Fruit fly (Drosophila melanogaster) whole organism, wandering third instar larva: ENCODE data around the gene CG45263.

Source experiments
- Abd-B ChIP-seq: fragments of >200 bp; optimal IDR thresholded peaks from 2 replicates; lab custom pipeline; 2017; ENCODE audit warnings: missing biosample characterization, missing genetic modification characterization
- CG32264 ChIP-seq: fragments of 200-800 bp; sonication (Bioruptor generic); optimal IDR thresholded peaks from 2 replicates; lab custom pipeline; 2016; ENCODE audit warnings: missing biosample characterization, missing genetic modification characterization
- CG9705 ChIP-seq: fragments of 200-800 bp; sonication (Bioruptor generic); optimal IDR thresholded peaks from 2 replicates; lab custom pipeline; 2018; ENCODE audit warnings: missing biosample characterization, mild to moderate bottlenecking, missing genetic modification characterization
- CrebA ChIP-seq: fragments of 200-800 bp; sonication (Bioruptor generic); optimal IDR thresholded peaks from 2 replicates; lab custom pipeline; 2016; ENCODE audit warnings: missing biosample characterization, mild to moderate bottlenecking, missing genetic modification characterization, borderline replicate concordance
- Dfd ChIP-seq: fragments of >200 bp; optimal IDR thresholded peaks from 2 replicates; lab custom pipeline; 2017; ENCODE audit warnings: missing biosample characterization, missing genetic modification characterization
- Dif ChIP-seq: fragments of 200-275, 200-300 bp; sonication (Bioruptor generic); optimal IDR thresholded peaks from 2 replicates; lab custom pipeline; 2018; ENCODE audit warnings: missing biosample characterization, missing genetic modification characterization; ENCODE audit not compliant: partially characterized antibody
- GATAd ChIP-seq: sonication (Bioruptor generic); optimal IDR thresholded peaks from 2 replicates; lab custom pipeline; 2016; ENCODE audit warnings: missing biosample characterization, missing genetic modification characterization
- HLH106 ChIP-seq: fragments of 200-800 bp; optimal IDR thresholded peaks from 3 replicates; lab custom pipeline; 2019; ENCODE audit warnings: missing biosample characterization, mild to moderate bottlenecking, missing genetic modification characterization, moderate library complexity
- Hnf4 ChIP-seq: fragments of 200-800 bp; sonication (Bioruptor generic); optimal IDR thresholded peaks from 2 replicates; lab custom pipeline; 2016; ENCODE audit warnings: missing biosample characterization, mild to moderate bottlenecking, missing genetic modification characterization
- Hr78 ChIP-seq: fragments of >200 bp; optimal IDR thresholded peaks from 2 replicates; lab custom pipeline; 2017; ENCODE audit warnings: missing biosample characterization, missing genetic modification characterization
- Hr83 ChIP-seq: fragments of 200-300 bp; sonication (Bioruptor generic); optimal IDR thresholded peaks from 2 replicates; lab custom pipeline; 2016; ENCODE audit warnings: missing biosample characterization, mild to moderate bottlenecking, missing genetic modification characterization, moderate library complexity; ENCODE audit not compliant: poor library complexity, severe bottlenecking
- Jra ChIP-seq: sonication (Bioruptor generic); optimal IDR thresholded peaks from 2 replicates; lab custom pipeline; 2016; ENCODE audit warnings: missing biosample characterization, missing genetic modification characterization
- Mio ChIP-seq: sonication (Bioruptor generic); optimal IDR thresholded peaks from 2 replicates; lab custom pipeline; 2016; ENCODE audit warnings: missing biosample characterization, missing genetic modification characterization
- Myc ChIP-seq: fragments of >200 bp; optimal IDR thresholded peaks from 2 replicates; lab custom pipeline; 2017
- N ChIP-seq: fragments of >200 bp; optimal IDR thresholded peaks from 2 replicates; lab custom pipeline; 2018; ENCODE audit warnings: missing biosample characterization, missing external identifiers, missing genetic modification characterization
- OdsH ChIP-seq: fragments of 200-800 bp; sonication (Bioruptor generic); optimal IDR thresholded peaks from 2 replicates; lab custom pipeline; 2016; ENCODE audit warnings: missing biosample characterization, mild to moderate bottlenecking, missing genetic modification characterization
- Rel ChIP-seq, 2 experiments: fragments of 200-800 bp; sonication (Bioruptor generic) in 1 of 2; optimal IDR thresholded peaks; 2 replicates in 1 of 2; 3 replicates in 1 of 2; lab custom pipeline; 2016 to 2019; ENCODE audit warnings: mild to moderate bottlenecking in 2 of 2, missing biosample characterization in 2 of 2, missing genetic modification characterization in 2 of 2, moderate library complexity in 1 of 2
- Sp1 ChIP-seq: fragments of 200-800 bp; sonication (Bioruptor generic); optimal IDR thresholded peaks from 3 replicates; lab custom pipeline; 2019; ENCODE audit warnings: missing biosample characterization, mild to moderate bottlenecking, missing genetic modification characterization, moderate library complexity
- Vsx2 ChIP-seq: fragments of 200-300, 225-300 bp; sonication (Bioruptor generic); optimal IDR thresholded peaks from 2 replicates; lab custom pipeline; 2018; ENCODE audit warnings: missing biosample characterization, missing genetic modification characterization; ENCODE audit not compliant: partially characterized antibody
- br ChIP-seq: fragments of 200-800 bp; sonication (Bioruptor generic); optimal IDR thresholded peaks from 2 replicates; lab custom pipeline; 2016; ENCODE audit warnings: missing biosample characterization, missing genetic modification characterization
- brk ChIP-seq: fragments of 200-800 bp; sonication (Bioruptor generic); optimal IDR thresholded peaks from 2 replicates; lab custom pipeline; 2016; ENCODE audit warnings: missing biosample characterization, mild to moderate bottlenecking, missing genetic modification characterization
- dl ChIP-seq, 2 experiments: fragments of 175-275, 200-275 bp in 1 of 2; fragments of 200-275 bp in 1 of 2; sonication (Bioruptor generic); optimal IDR thresholded peaks; lab custom pipeline; 2018; ENCODE audit warnings: mild to moderate bottlenecking in 2 of 2, missing biosample characterization in 2 of 2, missing genetic modification characterization in 2 of 2, moderate library complexity in 2 of 2; ENCODE audit not compliant: partially characterized antibody in 2 of 2, insufficient read depth in 1 of 2
- dmrt93B ChIP-seq: fragments of 200-800 bp; sonication (Bioruptor generic); optimal IDR thresholded peaks from 2 replicates; lab custom pipeline; 2018; ENCODE audit warnings: missing biosample characterization, mild to moderate bottlenecking, missing genetic modification characterization
- dsf ChIP-seq: sonication (Bioruptor generic); optimal IDR thresholded peaks from 2 replicates; lab custom pipeline; 2016; ENCODE audit warnings: missing biosample characterization, missing genetic modification characterization, borderline replicate concordance
- ey ChIP-seq: fragments of 200-800 bp; sonication (Bioruptor generic); optimal IDR thresholded peaks from 2 replicates; lab custom pipeline; 2016; ENCODE audit warnings: missing biosample characterization, missing genetic modification characterization
- foxo ChIP-seq, 2 experiments: fragments of 200-800 bp; sonication (Bioruptor generic); optimal IDR thresholded peaks; 2 replicates in 1 of 2; 3 replicates in 1 of 2; lab custom pipeline; 2016 to 2017; ENCODE audit warnings: missing biosample characterization in 2 of 2, missing genetic modification characterization in 2 of 2
- fru ChIP-seq: fragments of 200-800 bp; sonication (Bioruptor generic); optimal IDR thresholded peaks from 3 replicates; lab custom pipeline; 2016; ENCODE audit warnings: missing biosample characterization, mild to moderate bottlenecking, missing genetic modification characterization
- h ChIP-seq: fragments of 200-800 bp; sonication (Bioruptor generic); optimal IDR thresholded peaks from 3 replicates; lab custom pipeline; 2016; ENCODE audit warnings: missing biosample characterization, mild to moderate bottlenecking, missing genetic modification characterization
- jim ChIP-seq: fragments of 175-275, 200-325 bp; sonication (Bioruptor generic); optimal IDR thresholded peaks from 2 replicates; lab custom pipeline; 2016; ENCODE audit warnings: missing biosample characterization, mild to moderate bottlenecking, missing genetic modification characterization
- lola ChIP-seq: fragments of >200 bp; optimal IDR thresholded peaks from 2 replicates; lab custom pipeline; 2017; ENCODE audit warnings: missing biosample characterization, missing genetic modification characterization
- pan ChIP-seq: fragments of >200 bp; optimal IDR thresholded peaks from 2 replicates; lab custom pipeline; 2017
- psq ChIP-seq: fragments of 200-800 bp; sonication (Bioruptor generic); optimal IDR thresholded peaks from 3 replicates; lab custom pipeline; 2017; ENCODE audit warnings: missing biosample characterization, mild to moderate bottlenecking, missing genetic modification characterization, moderate library complexity
- rgr ChIP-seq: fragments of 200-800 bp; sonication (Bioruptor generic); optimal IDR thresholded peaks from 3 replicates; lab custom pipeline; 2016; ENCODE audit warnings: missing biosample characterization, mild to moderate bottlenecking, missing genetic modification characterization
- sage ChIP-seq: fragments of 200-800 bp; sonication (Bioruptor generic); optimal IDR thresholded peaks from 2 replicates; lab custom pipeline; 2016; ENCODE audit warnings: missing biosample characterization, mild to moderate bottlenecking, missing genetic modification characterization
- sv ChIP-seq: fragments of 200-800 bp; sonication (Bioruptor generic); optimal IDR thresholded peaks from 3 replicates; lab custom pipeline; 2016; ENCODE audit warnings: missing biosample characterization, missing genetic modification characterization
- tai ChIP-seq: sonication (Bioruptor generic); optimal IDR thresholded peaks from 2 replicates; lab custom pipeline; 2016; ENCODE audit warnings: missing biosample characterization, missing genetic modification characterization
- usp ChIP-seq: fragments of >200 bp; optimal IDR thresholded peaks from 2 replicates; lab custom pipeline; 2017; ENCODE audit warnings: missing biosample characterization, missing genetic modification characterization
- woc ChIP-seq: sonication (Bioruptor generic); optimal IDR thresholded peaks from 2 replicates; lab custom pipeline; 2016; ENCODE audit warnings: missing biosample characterization, mild to moderate bottlenecking, missing genetic modification characterization

Gene CG45263

DNA sequence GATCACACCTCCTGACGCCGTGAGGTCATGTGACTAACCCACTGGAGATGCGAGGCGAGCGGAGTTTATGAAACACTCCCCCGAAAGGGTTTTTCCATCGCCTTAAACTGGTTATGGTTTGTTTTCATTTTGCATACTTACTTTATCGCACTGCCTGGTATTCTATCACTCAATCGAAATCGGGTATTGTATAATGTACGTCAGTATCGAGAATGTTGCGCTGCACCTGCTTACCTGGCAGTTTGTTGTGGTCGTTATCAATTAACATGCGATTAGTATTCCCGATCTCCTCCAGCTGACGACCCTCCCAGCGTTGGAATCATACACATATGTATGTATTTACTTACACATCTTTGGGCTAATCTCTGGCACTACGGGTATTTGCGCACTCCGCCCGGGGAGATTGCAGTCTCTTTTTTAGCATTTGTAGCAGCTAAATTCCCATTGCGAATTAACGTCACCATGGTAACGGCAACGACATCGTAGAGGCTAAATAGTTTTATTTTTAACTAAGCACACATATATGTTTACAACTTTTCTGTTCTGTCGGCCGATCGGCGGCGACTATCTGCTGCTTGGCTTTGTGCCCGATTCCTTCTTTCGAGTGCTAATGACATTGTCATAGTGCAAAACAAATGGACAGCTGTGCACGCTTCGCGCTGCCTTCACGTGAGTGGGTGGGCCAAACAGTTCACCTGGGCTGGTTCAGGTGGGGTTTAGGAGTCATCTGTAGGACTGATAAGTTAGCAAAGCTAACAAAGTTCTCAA is 124.3 kb downstream of the CG45263 start:
- TF ChIP-seq h (GFP tag; lab: Kevin White, UChicago), result peak; percentile 30
- TF ChIP-seq Hr83 (GFP tag; lab: Kevin White, UChicago), result peak; percentile 16
- no peak for TF ChIP-seq brk (GFP tag; lab: Kevin White, UChicago)
- TF ChIP-seq sv (GFP tag; lab: Kevin White, UChicago), result no peak
- TF ChIP-seq Rel (GFP tag; optimal IDR thresholded peaks at IDR 0.05; lab: Kevin White, UChicago), result no peak
- peak; percentile 73 for TF ChIP-seq Rel (tag; optimal IDR thresholded peaks at IDR 0.05; lab: Kevin White, UChicago)
- TF ChIP-seq, all 38 proteins: peak for 3

DNA sequence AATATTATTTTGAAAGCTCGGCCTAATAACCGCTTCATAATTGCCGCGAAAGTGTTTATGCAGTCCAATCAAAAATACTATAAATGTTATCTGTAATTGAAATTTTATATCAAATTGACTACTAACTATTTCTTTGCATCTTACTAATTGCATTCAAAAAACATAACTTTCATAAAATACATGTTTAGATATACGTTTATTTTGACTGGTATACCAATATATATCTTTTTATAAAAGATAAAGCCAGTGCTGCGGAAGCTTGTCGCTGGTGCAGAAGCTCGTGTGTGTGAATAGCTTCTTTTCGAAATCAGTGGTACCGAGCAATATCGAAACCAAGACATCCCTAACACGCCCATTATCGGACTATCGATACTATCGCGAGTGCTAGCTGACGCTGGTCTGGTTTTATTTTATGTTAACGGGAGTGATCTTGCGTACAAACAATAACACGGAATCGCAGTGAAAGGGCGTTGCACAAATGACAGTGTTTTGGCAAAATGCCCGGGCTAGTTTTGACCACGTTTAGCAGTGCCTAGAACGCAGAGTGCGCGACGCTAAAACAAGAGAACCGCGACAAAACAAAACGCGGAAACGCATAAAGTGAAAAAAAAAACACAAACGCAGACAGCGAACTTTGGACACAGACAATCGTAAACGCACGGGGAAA is 127.8 kb downstream of the CG45263 start, which contains the start of gene Atg13:
Gene Atg13, plus strand, starts transcription at position 367 of the 667 bp plus-strand sequence.
- TF ChIP-seq pan (no peak), dsf (GFP tag; lab: Kevin White, UChicago) (no peak), Myc (lab: Kevin White, UChicago) (no peak), foxo (GFP tag; optimal IDR thresholded peaks at IDR 0.05; lab: Kevin White, UChicago) (no peak), usp (GFP tag; lab: Kevin White, UChicago) (no peak), CrebA (no peak), br (GFP tag; lab: Kevin White, UChicago) (no peak), CG32264 (GFP tag; lab: Kevin White, UChicago) (no peak), Jra (GFP tag; lab: Kevin White, UChicago) (no peak), Hnf4 (GFP tag; lab: Kevin White, UChicago) (peak; percentile 73), sage (GFP tag; lab: Kevin White, UChicago) (no peak), Dfd (GFP tag; lab: Kevin White, UChicago) (no peak), Hr83 (GFP tag; lab: Kevin White, UChicago) (no peak), HLH106 (tag; lab: Kevin White, UChicago) (peak; percentile 43), CG9705 (GFP tag; lab: Kevin White, UChicago) (no peak), Mio (GFP tag; lab: Kevin White, UChicago) (no peak), Abd-B (GFP tag; lab: Kevin White, UChicago) (peak; percentile 32), OdsH (no peak), woc (GFP tag; lab: Kevin White, UChicago) (no peak), ey (GFP tag; lab: Kevin White, UChicago) (peak; percentile 9), GATAd (GFP tag; lab: Kevin White, UChicago) (no peak), dl (GFP tag; optimal IDR thresholded peaks at IDR 0.05; lab: Kevin White, UChicago; ENCODE audit: insufficient read depth in 1 of 2, partially characterized antibody in 2 of 2) (no peak), dmrt93B (GFP tag; lab: Kevin White, UChicago) (no peak), Sp1 (peak; percentile 29), Hr78 (GFP tag; lab: Kevin White, UChicago) (no peak), fru (GFP tag; lab: Kevin White, UChicago) (no peak), tai (no peak), brk (GFP tag; lab: Kevin White, UChicago) (no peak), rgr (no peak), sv (GFP tag; lab: Kevin White, UChicago) (peak; percentile 1), lola (GFP tag; lab: Kevin White, UChicago) (no peak), Dif (GFP tag; lab: Kevin White, UChicago) (no peak), h (GFP tag; lab: Kevin White, UChicago) (no peak), Rel (GFP tag; optimal IDR thresholded peaks at IDR 0.05; lab: Kevin White, UChicago) (no peak), Rel (tag; optimal IDR thresholded peaks at IDR 0.05; lab: Kevin White, UChicago) (peak; percentile 46), N (peak; percentile 8), Vsx2 (no peak), psq (peak; percentile 22), jim (GFP tag; lab: Kevin White, UChicago) (no peak)
- TF ChIP-seq, all 38 proteins: peak for 9
